Fruit fly (Drosophila melanogaster): ENCODE measurements around the gene Dic61B.

- TF ChIP-seq CTCF (optimal IDR thresholded peaks at IDR 0.05) (no peak), CG8478 (optimal IDR thresholded peaks at IDR 0.05) (no peak)
Observed at dm6 chr3L:179490-180261, 27.3 kb upstream of the Dic61B start, which contains the start of gene CG13875.
